Worm (Caenorhabditis elegans): Measurements from ENCODE around the gene srh-229.
A peak's percentile ranks its signal among the peaks of the same experiment; 100 is the strongest.

Gene srh-229

ce11 chrV:7504271-7504670, at the start of gene srh-229:
TSS of gene srh-229 (minus strand) at chrV:7504371.
- TF ChIP-seq egl-27 (tag; optimal IDR thresholded peaks at IDR 0.05) = no peak
- no peak for TF ChIP-seq lin-39 (tag; optimal IDR thresholded peaks at IDR 0.05)
- TF ChIP-seq crh-2 (tag; optimal IDR thresholded peaks at IDR 0.05) = no peak
- TF ChIP-seq ztf-11 (tag; optimal IDR thresholded peaks at IDR 0.05) = no peak
- TF ChIP-seq nhr-237 (tag; optimal IDR thresholded peaks at IDR 0.05) = no peak
- no peak for TF ChIP-seq dmd-4 (tag; optimal IDR thresholded peaks at IDR 0.05)
- no peak for TF ChIP-seq ceh-82 (tag; optimal IDR thresholded peaks at IDR 0.05)
- TF ChIP-seq gmeb-1 (tag; optimal IDR thresholded peaks at IDR 0.05) = no peak
- TF ChIP-seq ztf-1 (GFP tag; conservative IDR thresholded peaks at IDR 0.05) = no peak
- no peak for TF ChIP-seq sma-3 (GFP tag; optimal IDR thresholded peaks at IDR 0.05)
- TF ChIP-seq lin-13 (GFP tag; optimal IDR thresholded peaks at IDR 0.05) = no peak
- TF ChIP-seq unc-39 (tag; optimal IDR thresholded peaks at IDR 0.05) = no peak
- no peak for TF ChIP-seq snpc-4 (tag; optimal IDR thresholded peaks at IDR 0.05)
- no peak for TF ChIP-seq blmp-1 (tag; optimal IDR thresholded peaks at IDR 0.05; ENCODE audit: insufficient read depth)
- no peak for TF ChIP-seq ztf-4 (tag; optimal IDR thresholded peaks at IDR 0.05)
- no peak for TF ChIP-seq alr-1 (tag; optimal IDR thresholded peaks at IDR 0.05)

ce11 chrV:7553873-7554362, 49.7 kb upstream of the srh-229 start, which contains the start of gene ttr-10:
TSS of gene ttr-10 (minus strand) at chrV:7553923.
- TF ChIP-seq ztf-11 (tag; optimal IDR thresholded peaks at IDR 0.05) = no peak
- TF ChIP-seq peb-1 (tag; optimal IDR thresholded peaks at IDR 0.05) = no peak
- no peak for TF ChIP-seq skn-1 (tag; optimal IDR thresholded peaks at IDR 0.05)
- no peak for TF ChIP-seq fos-1 (tag; optimal IDR thresholded peaks at IDR 0.05)
- no peak for TF ChIP-seq ZK546.5 (tag; optimal IDR thresholded peaks at IDR 0.05)
- no peak for TF ChIP-seq egl-27 (tag; optimal IDR thresholded peaks at IDR 0.05)
- TF ChIP-seq elt-3 (tag; optimal IDR thresholded peaks at IDR 0.05) = no peak
- TF ChIP-seq lin-39 (tag; optimal IDR thresholded peaks at IDR 0.05) = no peak
- TF ChIP-seq dmd-4 (tag; optimal IDR thresholded peaks at IDR 0.05) = no peak
- no peak for TF ChIP-seq nhr-10 (tag; optimal IDR thresholded peaks at IDR 0.05)
- no peak for TF ChIP-seq ceh-16 (tag; optimal IDR thresholded peaks at IDR 0.05)
- no peak for TF ChIP-seq lsy-2 (tag; optimal IDR thresholded peaks at IDR 0.05)
- no peak for TF ChIP-seq alr-1 (tag; optimal IDR thresholded peaks at IDR 0.05)
- no peak for TF ChIP-seq blmp-1 (tag; optimal IDR thresholded peaks at IDR 0.05; ENCODE audit: insufficient read depth)
- TF ChIP-seq C34F6.9 (tag; optimal IDR thresholded peaks at IDR 0.05) = no peak
- TF ChIP-seq unc-62 (GFP tag; optimal IDR thresholded peaks at IDR 0.05) = no peak
- no peak for TF ChIP-seq mbf-1 (tag; optimal IDR thresholded peaks at IDR 0.05)
- TF ChIP-seq snpc-4 (tag; optimal IDR thresholded peaks at IDR 0.05) = no peak
- no peak for TF ChIP-seq nhr-23 (tag; optimal IDR thresholded peaks at IDR 0.05)
- no peak for TF ChIP-seq ztf-1 (GFP tag; conservative IDR thresholded peaks at IDR 0.05)

ce11 chrV:7551821-7552220, 47.6 kb upstream of the srh-229 start, which contains the start of gene F19F10.3:
TSS of gene F19F10.3 (plus strand) at chrV:7552121.
- no peak for TF ChIP-seq elt-1 (tag; optimal IDR thresholded peaks at IDR 0.05)
- no peak for TF ChIP-seq nhr-23 (tag; optimal IDR thresholded peaks at IDR 0.05)
- TF ChIP-seq R02D3.7 (tag; optimal IDR thresholded peaks at IDR 0.05) = no peak
- TF ChIP-seq aly-2 (tag; optimal IDR thresholded peaks at IDR 0.05) = no peak
- no peak for TF ChIP-seq blmp-1 (tag; optimal IDR thresholded peaks at IDR 0.05; ENCODE audit: insufficient read depth)
- TF ChIP-seq peb-1 (tag; optimal IDR thresholded peaks at IDR 0.05) = no peak
- TF ChIP-seq alr-1 (tag; optimal IDR thresholded peaks at IDR 0.05) = no peak
- no peak for TF ChIP-seq ztf-1 (GFP tag; conservative IDR thresholded peaks at IDR 0.05)
- TF ChIP-seq lsy-2 (tag; optimal IDR thresholded peaks at IDR 0.05) = no peak
- TF ChIP-seq ZK546.5 (tag; optimal IDR thresholded peaks at IDR 0.05) = no peak
- TF ChIP-seq ceh-16 (tag; optimal IDR thresholded peaks at IDR 0.05) = no peak
- TF ChIP-seq F13H6.1 (tag; optimal IDR thresholded peaks at IDR 0.05) = no peak
- no peak for TF ChIP-seq nhr-10 (tag; optimal IDR thresholded peaks at IDR 0.05)
- TF ChIP-seq sma-3 (GFP tag; optimal IDR thresholded peaks at IDR 0.05) = no peak

ce11 chrV:7548017-7548416, 43.8 kb upstream of the srh-229 start:
- TF ChIP-seq ZK546.5 (tag; optimal IDR thresholded peaks at IDR 0.05) (no peak), sma-9 (GFP tag; optimal IDR thresholded peaks at IDR 0.05) (peak; percentile 52), sma-9 (tag; optimal IDR thresholded peaks at IDR 0.05) (no peak)

- TF ChIP-seq nhr-23 (tag; optimal IDR thresholded peaks at IDR 0.05) (no peak), sma-9 (GFP tag; optimal IDR thresholded peaks at IDR 0.05) (no peak), sma-9 (tag; optimal IDR thresholded peaks at IDR 0.05) (no peak), unc-62 (GFP tag; optimal IDR thresholded peaks at IDR 0.05) (no peak), dmd-4 (tag; optimal IDR thresholded peaks at IDR 0.05) (no peak), aly-2 (tag; optimal IDR thresholded peaks at IDR 0.05) (no peak), sem-4 (tag; optimal IDR thresholded peaks at IDR 0.05) (no peak), lsy-2 (tag; optimal IDR thresholded peaks at IDR 0.05) (no peak), F13H6.1 (tag; optimal IDR thresholded peaks at IDR 0.05) (no peak), ceh-16 (tag; optimal IDR thresholded peaks at IDR 0.05) (no peak), ZK546.5 (tag; optimal IDR thresholded peaks at IDR 0.05) (no peak), crh-2 (tag; optimal IDR thresholded peaks at IDR 0.05) (no peak), egl-27 (tag; optimal IDR thresholded peaks at IDR 0.05) (no peak), mbf-1 (tag; optimal IDR thresholded peaks at IDR 0.05) (no peak), peb-1 (tag; optimal IDR thresholded peaks at IDR 0.05) (no peak), nhr-129 (tag; optimal IDR thresholded peaks at IDR 0.05) (no peak), lin-11 (tag; optimal IDR thresholded peaks at IDR 0.05) (no peak), ztf-1 (GFP tag; conservative IDR thresholded peaks at IDR 0.05) (no peak), nhr-77 (tag; optimal IDR thresholded peaks at IDR 0.05) (no peak), elt-1 (tag; optimal IDR thresholded peaks at IDR 0.05) (no peak), Y55F3AM.14 (GFP tag; optimal IDR thresholded peaks at IDR 0.05) (no peak)
Measured at ce11 chrV:7547479-7547878, 43.3 kb upstream of the srh-229 start, which contains the start of gene ftn-1. TSS of gene ftn-1 (minus strand) at chrV:7547579.

Measured in whole organism, L2 larva.